Fruit fly (Drosophila melanogaster) whole organism, wandering third instar larva: ENCODE measurements around the gene CG34300.
A peak's percentile ranks its signal among the peaks of the same experiment; 100 is the strongest.

Experiments
- Abd-B ChIP-seq: fragments of >200 bp; optimal IDR thresholded peaks from 2 replicates; lab custom pipeline; 2017; ENCODE audit warnings: missing biosample characterization, missing genetic modification characterization
- CG32264 ChIP-seq: fragments of 200-800 bp; sonication (Bioruptor generic); optimal IDR thresholded peaks from 2 replicates; lab custom pipeline; 2016; ENCODE audit warnings: missing biosample characterization, missing genetic modification characterization
- CG9705 ChIP-seq: fragments of 200-800 bp; sonication (Bioruptor generic); optimal IDR thresholded peaks from 2 replicates; lab custom pipeline; 2018; ENCODE audit warnings: missing biosample characterization, mild to moderate bottlenecking, missing genetic modification characterization
- CrebA ChIP-seq: fragments of 200-800 bp; sonication (Bioruptor generic); optimal IDR thresholded peaks from 2 replicates; lab custom pipeline; 2016; ENCODE audit warnings: missing biosample characterization, mild to moderate bottlenecking, missing genetic modification characterization, borderline replicate concordance
- Dfd ChIP-seq: fragments of >200 bp; optimal IDR thresholded peaks from 2 replicates; lab custom pipeline; 2017; ENCODE audit warnings: missing biosample characterization, missing genetic modification characterization
- Dif ChIP-seq: fragments of 200-275, 200-300 bp; sonication (Bioruptor generic); optimal IDR thresholded peaks from 2 replicates; lab custom pipeline; 2018; ENCODE audit warnings: missing biosample characterization, missing genetic modification characterization; ENCODE audit not compliant: partially characterized antibody
- GATAd ChIP-seq: sonication (Bioruptor generic); optimal IDR thresholded peaks from 2 replicates; lab custom pipeline; 2016; ENCODE audit warnings: missing biosample characterization, missing genetic modification characterization
- HLH106 ChIP-seq: fragments of 200-800 bp; optimal IDR thresholded peaks from 3 replicates; lab custom pipeline; 2019; ENCODE audit warnings: missing biosample characterization, mild to moderate bottlenecking, missing genetic modification characterization, moderate library complexity
- Hnf4 ChIP-seq: fragments of 200-800 bp; sonication (Bioruptor generic); optimal IDR thresholded peaks from 2 replicates; lab custom pipeline; 2016; ENCODE audit warnings: missing biosample characterization, mild to moderate bottlenecking, missing genetic modification characterization
- Hr78 ChIP-seq: fragments of >200 bp; optimal IDR thresholded peaks from 2 replicates; lab custom pipeline; 2017; ENCODE audit warnings: missing biosample characterization, missing genetic modification characterization
- Hr83 ChIP-seq: fragments of 200-300 bp; sonication (Bioruptor generic); optimal IDR thresholded peaks from 2 replicates; lab custom pipeline; 2016; ENCODE audit warnings: missing biosample characterization, mild to moderate bottlenecking, missing genetic modification characterization, moderate library complexity; ENCODE audit not compliant: poor library complexity, severe bottlenecking
- Jra ChIP-seq: sonication (Bioruptor generic); optimal IDR thresholded peaks from 2 replicates; lab custom pipeline; 2016; ENCODE audit warnings: missing biosample characterization, missing genetic modification characterization
- Mio ChIP-seq: sonication (Bioruptor generic); optimal IDR thresholded peaks from 2 replicates; lab custom pipeline; 2016; ENCODE audit warnings: missing biosample characterization, missing genetic modification characterization
- Myc ChIP-seq: fragments of >200 bp; optimal IDR thresholded peaks from 2 replicates; lab custom pipeline; 2017
- N ChIP-seq: fragments of >200 bp; optimal IDR thresholded peaks from 2 replicates; lab custom pipeline; 2018; ENCODE audit warnings: missing biosample characterization, missing external identifiers, missing genetic modification characterization
- OdsH ChIP-seq: fragments of 200-800 bp; sonication (Bioruptor generic); optimal IDR thresholded peaks from 2 replicates; lab custom pipeline; 2016; ENCODE audit warnings: missing biosample characterization, mild to moderate bottlenecking, missing genetic modification characterization
- Rel ChIP-seq, 2 experiments: fragments of 200-800 bp; sonication (Bioruptor generic) in 1 of 2; optimal IDR thresholded peaks; 2 replicates in 1 of 2; 3 replicates in 1 of 2; lab custom pipeline; 2016 to 2019; ENCODE audit warnings: mild to moderate bottlenecking in 2 of 2, missing biosample characterization in 2 of 2, missing genetic modification characterization in 2 of 2, moderate library complexity in 1 of 2
- Sp1 ChIP-seq: fragments of 200-800 bp; sonication (Bioruptor generic); optimal IDR thresholded peaks from 3 replicates; lab custom pipeline; 2019; ENCODE audit warnings: missing biosample characterization, mild to moderate bottlenecking, missing genetic modification characterization, moderate library complexity
- Vsx2 ChIP-seq: fragments of 200-300, 225-300 bp; sonication (Bioruptor generic); optimal IDR thresholded peaks from 2 replicates; lab custom pipeline; 2018; ENCODE audit warnings: missing biosample characterization, missing genetic modification characterization; ENCODE audit not compliant: partially characterized antibody
- br ChIP-seq: fragments of 200-800 bp; sonication (Bioruptor generic); optimal IDR thresholded peaks from 2 replicates; lab custom pipeline; 2016; ENCODE audit warnings: missing biosample characterization, missing genetic modification characterization
- brk ChIP-seq: fragments of 200-800 bp; sonication (Bioruptor generic); optimal IDR thresholded peaks from 2 replicates; lab custom pipeline; 2016; ENCODE audit warnings: missing biosample characterization, mild to moderate bottlenecking, missing genetic modification characterization
- dl ChIP-seq, 2 experiments: fragments of 175-275, 200-275 bp in 1 of 2; fragments of 200-275 bp in 1 of 2; sonication (Bioruptor generic); optimal IDR thresholded peaks; lab custom pipeline; 2018; ENCODE audit warnings: mild to moderate bottlenecking in 2 of 2, missing biosample characterization in 2 of 2, missing genetic modification characterization in 2 of 2, moderate library complexity in 2 of 2; ENCODE audit not compliant: partially characterized antibody in 2 of 2, insufficient read depth in 1 of 2
- dmrt93B ChIP-seq: fragments of 200-800 bp; sonication (Bioruptor generic); optimal IDR thresholded peaks from 2 replicates; lab custom pipeline; 2018; ENCODE audit warnings: missing biosample characterization, mild to moderate bottlenecking, missing genetic modification characterization
- dsf ChIP-seq: sonication (Bioruptor generic); optimal IDR thresholded peaks from 2 replicates; lab custom pipeline; 2016; ENCODE audit warnings: missing biosample characterization, missing genetic modification characterization, borderline replicate concordance
- ey ChIP-seq: fragments of 200-800 bp; sonication (Bioruptor generic); optimal IDR thresholded peaks from 2 replicates; lab custom pipeline; 2016; ENCODE audit warnings: missing biosample characterization, missing genetic modification characterization
- foxo ChIP-seq, 2 experiments: fragments of 200-800 bp; sonication (Bioruptor generic); optimal IDR thresholded peaks; 2 replicates in 1 of 2; 3 replicates in 1 of 2; lab custom pipeline; 2016 to 2017; ENCODE audit warnings: missing biosample characterization in 2 of 2, missing genetic modification characterization in 2 of 2
- fru ChIP-seq: fragments of 200-800 bp; sonication (Bioruptor generic); optimal IDR thresholded peaks from 3 replicates; lab custom pipeline; 2016; ENCODE audit warnings: missing biosample characterization, mild to moderate bottlenecking, missing genetic modification characterization
- h ChIP-seq: fragments of 200-800 bp; sonication (Bioruptor generic); optimal IDR thresholded peaks from 3 replicates; lab custom pipeline; 2016; ENCODE audit warnings: missing biosample characterization, mild to moderate bottlenecking, missing genetic modification characterization
- jim ChIP-seq: fragments of 175-275, 200-325 bp; sonication (Bioruptor generic); optimal IDR thresholded peaks from 2 replicates; lab custom pipeline; 2016; ENCODE audit warnings: missing biosample characterization, mild to moderate bottlenecking, missing genetic modification characterization
- pan ChIP-seq: fragments of >200 bp; optimal IDR thresholded peaks from 2 replicates; lab custom pipeline; 2017
- psq ChIP-seq: fragments of 200-800 bp; sonication (Bioruptor generic); optimal IDR thresholded peaks from 3 replicates; lab custom pipeline; 2017; ENCODE audit warnings: missing biosample characterization, mild to moderate bottlenecking, missing genetic modification characterization, moderate library complexity
- rgr ChIP-seq: fragments of 200-800 bp; sonication (Bioruptor generic); optimal IDR thresholded peaks from 3 replicates; lab custom pipeline; 2016; ENCODE audit warnings: missing biosample characterization, mild to moderate bottlenecking, missing genetic modification characterization
- sage ChIP-seq: fragments of 200-800 bp; sonication (Bioruptor generic); optimal IDR thresholded peaks from 2 replicates; lab custom pipeline; 2016; ENCODE audit warnings: missing biosample characterization, mild to moderate bottlenecking, missing genetic modification characterization
- sv ChIP-seq: fragments of 200-800 bp; sonication (Bioruptor generic); optimal IDR thresholded peaks from 3 replicates; lab custom pipeline; 2016; ENCODE audit warnings: missing biosample characterization, missing genetic modification characterization
- tai ChIP-seq: sonication (Bioruptor generic); optimal IDR thresholded peaks from 2 replicates; lab custom pipeline; 2016; ENCODE audit warnings: missing biosample characterization, missing genetic modification characterization
- usp ChIP-seq: fragments of >200 bp; optimal IDR thresholded peaks from 2 replicates; lab custom pipeline; 2017; ENCODE audit warnings: missing biosample characterization, missing genetic modification characterization
- woc ChIP-seq: sonication (Bioruptor generic); optimal IDR thresholded peaks from 2 replicates; lab custom pipeline; 2016; ENCODE audit warnings: missing biosample characterization, mild to moderate bottlenecking, missing genetic modification characterization

CG34300 gene

dm6 chr3R:30303351-30303750 is 3.1 kb downstream of the CG34300 start:
- TF ChIP-seq usp (GFP tag; lab: Kevin White, UChicago) (no peak), Abd-B (GFP tag; lab: Kevin White, UChicago) (no peak), CG32264 (GFP tag; lab: Kevin White, UChicago) (no peak), Hnf4 (GFP tag; lab: Kevin White, UChicago) (no peak), psq (no peak), fru (GFP tag; lab: Kevin White, UChicago) (no peak), jim (GFP tag; lab: Kevin White, UChicago) (no peak), GATAd (GFP tag; lab: Kevin White, UChicago) (no peak), tai (GFP tag; lab: Kevin White, UChicago) (no peak), N (GFP tag; lab: Kevin White, UChicago) (no peak), Vsx2 (GFP tag; lab: Kevin White, UChicago) (no peak), rgr (GFP tag; lab: Kevin White, UChicago) (no peak), ey (no peak), HLH106 (no peak), Dfd (no peak), Rel (GFP tag; optimal IDR thresholded peaks at IDR 0.05; lab: Kevin White, UChicago) (no peak), Rel (tag; optimal IDR thresholded peaks at IDR 0.05; lab: Kevin White, UChicago) (no peak), brk (GFP tag; lab: Kevin White, UChicago) (no peak)
- TF ChIP-seq, all 38 proteins: peak for 0

- TF ChIP-seq Rel (GFP tag; optimal IDR thresholded peaks at IDR 0.05; lab: Kevin White, UChicago) (no peak), Rel (tag; optimal IDR thresholded peaks at IDR 0.05; lab: Kevin White, UChicago) (peak; percentile 14), Sp1 (GFP tag; lab: Kevin White, UChicago) (no peak)
These were observed 8.8 kb downstream of the CG34300 start for dm6 chr3R:30297652-30298051.

dm6 chr3R:30296840-30297239 is 9.6 kb downstream of the CG34300 start:
- TF ChIP-seq OdsH (no peak), h (no peak), Hr83 (GFP tag; lab: Kevin White, UChicago) (no peak)

- TF ChIP-seq woc (GFP tag; lab: Kevin White, UChicago) (peak; percentile 43), Sp1 (GFP tag; lab: Kevin White, UChicago) (peak; percentile 83), Mio (GFP tag; lab: Kevin White, UChicago) (no peak), br (GFP tag; lab: Kevin White, UChicago) (peak; percentile 85), Vsx2 (GFP tag; lab: Kevin White, UChicago) (no peak), CG9705 (GFP tag; lab: Kevin White, UChicago) (peak; percentile 37), CrebA (GFP tag; lab: Kevin White, UChicago) (no peak), OdsH (peak; percentile 87), GATAd (GFP tag; lab: Kevin White, UChicago) (peak; percentile 40), Abd-B (GFP tag; lab: Kevin White, UChicago) (no peak), HLH106 (peak; percentile 83), dsf (GFP tag; lab: Kevin White, UChicago) (peak; percentile 50), fru (GFP tag; lab: Kevin White, UChicago) (peak; percentile 87), Hnf4 (GFP tag; lab: Kevin White, UChicago) (peak; percentile 86), pan (lab: Kevin White, UChicago) (no peak), rgr (GFP tag; lab: Kevin White, UChicago) (peak; percentile 95), Myc (lab: Kevin White, UChicago) (no peak), tai (GFP tag; lab: Kevin White, UChicago) (peak; percentile 73), dmrt93B (GFP tag; lab: Kevin White, UChicago) (peak; percentile 77), jim (GFP tag; lab: Kevin White, UChicago) (no peak), Hr78 (no peak), Hr83 (GFP tag; lab: Kevin White, UChicago) (no peak), sage (peak; percentile 84), h (peak; percentile 91), ey (peak; percentile 83), Jra (GFP tag; lab: Kevin White, UChicago) (peak; percentile 51), psq (peak; percentile 82), CG32264 (GFP tag; lab: Kevin White, UChicago) (peak; percentile 60), sv (GFP tag; lab: Kevin White, UChicago) (peak; percentile 63), N (GFP tag; lab: Kevin White, UChicago) (no peak), dl (GFP tag; optimal IDR thresholded peaks at IDR 0.05; lab: Kevin White, UChicago; ENCODE audit: insufficient read depth in 1 of 2, partially characterized antibody in 2 of 2) (no peak), foxo (GFP tag; optimal IDR thresholded peaks at IDR 0.05; lab: Kevin White, UChicago) (peak in 1 of 2 experiments; percentile 88), Rel (GFP tag; optimal IDR thresholded peaks at IDR 0.05; lab: Kevin White, UChicago) (peak; percentile 61), Rel (tag; optimal IDR thresholded peaks at IDR 0.05; lab: Kevin White, UChicago) (peak; percentile 17), usp (GFP tag; lab: Kevin White, UChicago) (no peak), Dif (GFP tag; lab: Kevin White, UChicago) (no peak), brk (GFP tag; lab: Kevin White, UChicago) (peak; percentile 77), Dfd (peak; percentile 44)
These were observed 10.4 kb downstream of the CG34300 start for dm6 chr3R:30296035-30296434.
